Worm (Caenorhabditis elegans) whole organism, L1 larva: ENCODE results near the gene C04H4.1.

Experiments used
- C04F5.9 ChIP-seq: sonication (generic microtip); optimal IDR thresholded peaks from 2 replicates; lab custom pipeline; 2016; ENCODE audit warnings: missing genetic modification characterization, missing compliant biosample characterization
- F16B12.6 ChIP-seq: fragments of 150-350 bp; optimal IDR thresholded peaks from 2 replicates; lab custom pipeline; 2014; ENCODE audit warnings: missing biosample characterization, missing genetic modification characterization
- aha-1 ChIP-seq: fragments of 150-350 bp; optimal IDR thresholded peaks from 2 replicates; lab custom pipeline; 2014; ENCODE audit warnings: missing biosample characterization, missing genetic modification characterization
- alr-1 ChIP-seq: fragments of 200-800 bp; sonication (Bioruptor generic); optimal IDR thresholded peaks from 2 replicates; lab custom pipeline; 2018; ENCODE audit warnings: borderline replicate concordance, mild to moderate bottlenecking, missing genetic modification characterization, missing compliant biosample characterization
- ceh-63 ChIP-seq: fragments of 200-800 bp; sonication (Bioruptor generic); optimal IDR thresholded peaks from 2 replicates; lab custom pipeline; 2018; ENCODE audit warnings: mild to moderate bottlenecking, missing genetic modification characterization, missing compliant biosample characterization
- ceh-8 ChIP-seq: fragments of 200-800 bp; sonication (Bioruptor generic); optimal IDR thresholded peaks from 2 replicates; lab custom pipeline; 2018; ENCODE audit warnings: mild to moderate bottlenecking, missing genetic modification characterization, moderate library complexity, missing compliant biosample characterization
- ceh-82 ChIP-seq, 3 experiments: fragments of 150-350 bp in 1 of 3; sonication (generic microtip) in 2 of 3; optimal IDR thresholded peaks; 2 replicates each; lab custom pipeline; 2014 to 2017; ENCODE audit warnings: missing biosample characterization in 3 of 3, missing genetic modification characterization in 3 of 3
- ces-1 ChIP-seq: fragments of 150-350 bp; optimal IDR thresholded peaks from 2 replicates; lab custom pipeline; 2014; ENCODE audit warnings: missing biosample characterization, missing genetic modification reagents, missing genetic modification characterization
- dsc-1 ChIP-seq: sonication (generic microtip); optimal IDR thresholded peaks from 2 replicates; lab custom pipeline; 2016; ENCODE audit warnings: mild to moderate bottlenecking, missing genetic modification characterization, missing compliant biosample characterization
- egl-27 ChIP-seq, 2 experiments: fragments of 150-350 bp in 1 of 2; sonication (generic microtip); optimal IDR thresholded peaks; 3 replicates each; lab custom pipeline; 2017 to 2018; ENCODE audit warnings: missing biosample characterization in 2 of 2, missing genetic modification characterization in 2 of 2, missing genetic modification reagents in 2 of 2
- ets-5 ChIP-seq: fragments of 200-800 bp; sonication (Bioruptor generic); IDR thresholded peaks from 2 replicates; pipeline ENCODE4 v1.3.6; 2022; ENCODE audit warnings: missing genetic modification characterization, missing compliant biosample characterization
- fkh-10 ChIP-seq: sonication (generic microtip); optimal IDR thresholded peaks from 2 replicates; lab custom pipeline; 2017; ENCODE audit warnings: missing biosample characterization, missing genetic modification reagents, missing genetic modification characterization
- fkh-4 ChIP-seq: sonication (generic microtip); optimal IDR thresholded peaks from 2 replicates; lab custom pipeline; 2016; ENCODE audit warnings: missing compliant biosample characterization, missing genetic modification characterization, borderline replicate concordance
- hlh-4 ChIP-seq: sonication (generic microtip); optimal IDR thresholded peaks from 2 replicates; lab custom pipeline; 2016; ENCODE audit warnings: mild to moderate bottlenecking, missing genetic modification characterization, missing compliant biosample characterization
- lin-14 ChIP-seq: fragments of 200-800 bp; sonication (Bioruptor generic); optimal IDR thresholded peaks from 2 replicates; lab custom pipeline; 2018; ENCODE audit warnings: mild to moderate bottlenecking, missing genetic modification characterization, moderate library complexity, missing compliant biosample characterization
- lin-15B ChIP-seq: fragments of 150-350 bp; sonication (generic microtip); optimal IDR thresholded peaks from 3 replicates; lab custom pipeline; 2014; ENCODE audit warnings: missing biosample characterization, missing genetic modification characterization
- lin-35 ChIP-seq, 2 experiments: fragments of 150-350 bp; optimal IDR thresholded peaks; 2 replicates each; lab custom pipeline; 2014; ENCODE audit warnings: missing biosample characterization in 2 of 2, missing genetic modification characterization in 2 of 2, missing genetic modification reagents in 2 of 2
- lir-3 ChIP-seq: sonication (generic microtip); optimal IDR thresholded peaks from 2 replicates; lab custom pipeline; 2016; ENCODE audit warnings: mild to moderate bottlenecking, missing genetic modification characterization, moderate library complexity, missing compliant biosample characterization; ENCODE audit not compliant: poor library complexity
- lsy-2 ChIP-seq, 2 experiments: fragments of 150-350 bp; optimal IDR thresholded peaks; 2 replicates each; lab custom pipeline; 2014; ENCODE audit warnings: missing biosample characterization in 2 of 2, missing genetic modification characterization in 2 of 2
- mdl-1 ChIP-seq, 2 experiments: fragments of 150-350 bp; optimal IDR thresholded peaks; 2 replicates each; lab custom pipeline; 2014 to 2017; ENCODE audit warnings: missing biosample characterization in 2 of 2, missing genetic modification characterization in 2 of 2, inconsistent platforms in 1 of 2
- mep-1 ChIP-seq: fragments of 150-350 bp; optimal IDR thresholded peaks from 2 replicates; lab custom pipeline; 2014; ENCODE audit warnings: missing biosample characterization, missing genetic modification characterization
- nhr-19 ChIP-seq: fragments of 200-800 bp; sonication (Bioruptor generic); conservative IDR thresholded peaks from 2 replicates; pipeline ENCODE4 v1.3.6; 2022; ENCODE audit warnings: missing genetic modification characterization, missing compliant biosample characterization
- nhr-28 ChIP-seq: fragments of 150-350 bp; optimal IDR thresholded peaks from 2 replicates; lab custom pipeline; 2014; ENCODE audit warnings: missing biosample characterization, missing genetic modification characterization
- nhr-71 ChIP-seq: sonication (generic microtip); optimal IDR thresholded peaks from 2 replicates; lab custom pipeline; 2016; ENCODE audit warnings: mild to moderate bottlenecking, missing genetic modification characterization, moderate library complexity, missing compliant biosample characterization
- nhr-76 ChIP-seq: sonication (generic microtip); optimal IDR thresholded peaks from 2 replicates; lab custom pipeline; 2017; ENCODE audit warnings: missing biosample characterization, missing genetic modification characterization
- nhr-85 ChIP-seq: sonication (generic microtip); peaks from one replicate; lab custom pipeline; 2016; ENCODE audit warnings: missing genetic modification characterization, inconsistent platforms, missing compliant biosample characterization
- pax-3 ChIP-seq: fragments of 200-800 bp; sonication (Bioruptor generic); optimal IDR thresholded peaks from 2 replicates; lab custom pipeline; 2018; ENCODE audit warnings: mild to moderate bottlenecking, missing genetic modification characterization, moderate library complexity, missing compliant biosample characterization
- snpc-4 ChIP-seq: fragments of 150-350 bp; optimal IDR thresholded peaks from 2 replicates; lab custom pipeline; 2014; ENCODE audit warnings: missing biosample characterization, missing genetic modification characterization
- snu-23 ChIP-seq: sonication (generic microtip); optimal IDR thresholded peaks from 2 replicates; lab custom pipeline; 2016; ENCODE audit warnings: missing genetic modification characterization, missing compliant biosample characterization
- sup-37 ChIP-seq: fragments of 200-800 bp; sonication (Bioruptor generic); optimal IDR thresholded peaks from 2 replicates; lab custom pipeline; 2018; ENCODE audit warnings: mild to moderate bottlenecking, missing genetic modification characterization, missing compliant biosample characterization
- swsn-7 ChIP-seq: sonication (generic microtip); optimal IDR thresholded peaks from 2 replicates; lab custom pipeline; 2016; ENCODE audit warnings: missing genetic modification characterization, missing compliant biosample characterization
- tbx-2 ChIP-seq: sonication (generic microtip); optimal IDR thresholded peaks from 2 replicates; lab custom pipeline; 2016; ENCODE audit warnings: missing genetic modification characterization, missing compliant biosample characterization
- unc-98 ChIP-seq: fragments of 200-800 bp; sonication (Bioruptor generic); IDR thresholded peaks from 2 replicates; pipeline ENCODE4 v1.3.6; 2022; ENCODE audit warnings: missing genetic modification characterization, missing compliant biosample characterization
- zag-1 ChIP-seq: fragments of 150-350 bp; optimal IDR thresholded peaks from 2 replicates; lab custom pipeline; 2014; ENCODE audit warnings: missing biosample characterization, missing genetic modification characterization

C04H4.1 gene

DNA sequence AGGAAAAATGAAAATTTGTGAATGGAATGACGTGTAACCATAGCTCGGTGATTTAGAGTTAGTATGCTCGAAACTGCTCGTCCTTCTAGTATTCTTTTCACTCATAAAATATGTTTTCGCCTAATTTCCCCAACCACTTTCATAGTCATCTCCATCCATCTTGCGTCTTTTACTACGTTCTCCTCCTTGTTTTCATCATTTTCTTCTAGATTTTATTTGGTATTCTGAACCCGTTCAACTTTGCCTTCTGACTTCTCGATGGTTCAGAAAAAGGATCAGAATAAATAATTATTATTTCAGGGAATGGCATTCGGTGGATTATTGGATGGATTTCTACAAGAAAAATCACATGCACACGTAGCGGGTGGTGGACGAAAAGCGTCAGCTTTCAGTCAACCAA, at the start of gene C04H4.1:
Gene C04H4.1 (plus strand): TSS at position 301 of the 400 bp plus-strand sequence.
- TF ChIP-seq nhr-76 (tag; lab: Kevin White, UChicago) (no peak), lir-3 (tag; lab: Kevin White, UChicago) (no peak), snpc-4 (tag; lab: Kevin White, UChicago) (no peak), unc-98 (GFP tag; lab: Robert Waterston, UW) (no peak), zag-1 (no peak), snu-23 (GFP tag; lab: Kevin White, UChicago) (no peak), ets-5 (GFP tag; lab: Robert Waterston, UW) (no peak)

DNA sequence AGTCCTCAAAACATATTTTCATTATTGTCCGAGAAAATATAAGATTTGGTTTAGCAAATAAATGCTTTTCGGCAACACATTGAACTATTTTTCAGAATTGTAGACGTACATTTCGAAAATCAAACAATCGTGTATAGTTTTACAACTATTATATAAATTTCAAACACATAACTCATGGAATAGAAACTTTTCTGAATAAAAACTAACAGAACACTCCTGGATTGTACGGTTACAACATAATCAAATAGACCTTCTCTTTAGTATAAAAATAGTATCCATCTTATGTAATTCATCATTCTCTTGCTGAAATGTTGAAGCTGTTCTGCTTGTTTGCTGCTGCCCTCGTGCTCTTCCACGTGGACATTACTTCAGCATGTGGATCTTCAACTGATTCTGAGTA, 47.6 kb upstream of the C04H4.1 start, which contains the start of gene ZK675.4:
Gene ZK675.4 (plus strand): TSS at position 301 of the 400 bp plus-strand sequence.
- no peak for TF ChIP-seq mep-1 (tag; lab: Kevin White, UChicago)
- TF ChIP-seq nhr-76 (tag; lab: Kevin White, UChicago), result no peak
- TF ChIP-seq alr-1 (tag; lab: Kevin White, UChicago), result no peak
- TF ChIP-seq ceh-8 (GFP tag; lab: Kevin White, UChicago), result no peak
- no peak for TF ChIP-seq ces-1 (GFP tag; lab: Kevin White, UChicago)
- no peak for TF ChIP-seq pax-3 (tag; lab: Kevin White, UChicago)
- no peak for TF ChIP-seq fkh-4 (tag; lab: Kevin White, UChicago)
- no peak for TF ChIP-seq C04F5.9 (tag; lab: Kevin White, UChicago)
- TF ChIP-seq egl-27 (tag; optimal IDR thresholded peaks at IDR 0.05; lab: Kevin White, UChicago), result no peak
- TF ChIP-seq lin-35 (GFP tag; optimal IDR thresholded peaks at IDR 0.05; lab: Kevin White, UChicago), result no peak
- no peak for TF ChIP-seq aha-1 (tag; lab: Kevin White, UChicago)
- TF ChIP-seq lsy-2 (tag; optimal IDR thresholded peaks at IDR 0.05; lab: Kevin White, UChicago), result no peak
- TF ChIP-seq nhr-85 (tag; lab: Kevin White, UChicago), result no peak
- TF ChIP-seq dsc-1 (tag; lab: Kevin White, UChicago), result no peak

DNA sequence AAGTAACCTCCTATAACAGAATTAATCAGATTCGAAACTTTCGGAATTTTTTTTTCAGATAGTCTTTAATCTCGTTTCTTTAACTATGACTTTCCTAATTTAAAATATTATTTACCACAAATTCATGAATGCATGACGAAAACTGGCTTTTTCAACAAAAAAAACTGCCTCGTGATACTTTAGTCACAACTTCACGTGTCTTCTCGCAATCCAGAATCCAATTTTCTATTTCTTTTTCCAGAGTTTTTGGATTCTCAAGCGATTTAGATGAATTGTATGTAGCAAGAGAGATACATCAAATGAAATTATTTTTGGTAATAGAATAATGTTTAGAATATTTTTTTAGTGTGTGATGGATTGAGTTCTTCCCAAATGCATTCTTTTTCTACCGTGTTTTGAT, 38.5 kb upstream of the C04H4.1 start:
- TF ChIP-seq lin-14 (GFP tag; lab: Kevin White, UChicago), result peak; percentile 56
- peak; percentile 27 for TF ChIP-seq nhr-71 (tag; lab: Kevin White, UChicago)
- TF ChIP-seq ceh-63 (GFP tag; lab: Kevin White, UChicago), result peak; percentile 44
- no peak for TF ChIP-seq swsn-7 (tag; lab: Kevin White, UChicago)

DNA sequence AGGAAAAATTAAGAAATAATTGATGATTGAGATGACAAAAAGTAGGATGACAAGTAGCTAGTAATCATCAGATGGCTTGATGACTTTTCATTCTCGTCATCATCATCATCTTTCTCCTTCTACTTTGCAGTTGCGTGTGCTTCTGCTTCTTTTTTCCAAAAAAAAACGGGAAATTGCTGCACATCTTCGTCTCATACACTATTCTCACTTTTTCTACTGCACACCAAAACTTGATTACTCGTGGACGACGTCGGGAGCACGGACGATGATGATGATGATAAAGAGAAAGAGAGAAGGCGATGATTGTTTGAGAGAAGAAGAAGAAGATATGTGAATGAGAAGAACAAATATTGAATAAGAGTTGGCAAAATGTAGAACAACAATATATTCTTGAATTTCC, 37.5 kb upstream of the C04H4.1 start:
- no peak for TF ChIP-seq F16B12.6 (tag; lab: Kevin White, UChicago)
- no peak for TF ChIP-seq sup-37 (GFP tag; lab: Kevin White, UChicago)
- TF ChIP-seq mdl-1 (tag; optimal IDR thresholded peaks at IDR 0.05; lab: Kevin White, UChicago), result no peak
- TF ChIP-seq nhr-19 (GFP tag; lab: Robert Waterston, UW), result no peak
- TF ChIP-seq ceh-82 (tag; optimal IDR thresholded peaks at IDR 0.05; lab: Kevin White, UChicago), result peak in 1 of 3 experiments; percentile 33
- TF ChIP-seq fkh-10 (GFP tag; lab: Kevin White, UChicago), result peak; percentile 88
- peak; percentile 76 for TF ChIP-seq ces-1 (GFP tag; lab: Kevin White, UChicago)
- no peak for TF ChIP-seq egl-27 (tag; optimal IDR thresholded peaks at IDR 0.05; lab: Kevin White, UChicago)
- TF ChIP-seq ceh-8 (GFP tag; lab: Kevin White, UChicago), result peak; percentile 34
- peak; percentile 78 for TF ChIP-seq lin-14 (GFP tag; lab: Kevin White, UChicago)
- TF ChIP-seq lin-15B, result no peak
- TF ChIP-seq unc-98 (GFP tag; lab: Robert Waterston, UW), result no peak
- TF ChIP-seq nhr-71 (tag; lab: Kevin White, UChicago), result peak; percentile 55
- TF ChIP-seq tbx-2 (tag; lab: Kevin White, UChicago), result peak; percentile 11
- TF ChIP-seq nhr-28 (tag; lab: Kevin White, UChicago), result no peak
- no peak for TF ChIP-seq hlh-4 (tag; lab: Kevin White, UChicago)
- TF ChIP-seq snu-23 (GFP tag; lab: Kevin White, UChicago), result no peak
